Comparison of ENCODE assay signal across 1 worm cellular context in genomic region chrV:10273837-10274236, ce11.
A peak's percentile ranks its signal among the peaks of the same experiment; 100 is the strongest.
TF ChIP-seq lines count a peak whose summit lies in the region.

No protein-coding gene starts in this region.

TF ChIP-seq in whole organism, L1 larva, 84 proteins besides CTCF, POLR2A, EP300 and RAD21 (continued from another document):
- TF ChIP-seq nhr-12 (tag; optimal IDR thresholded peaks at IDR 0.05; lab: Kevin White, UChicago) (no peak), tbx-2 (tag; optimal IDR thresholded peaks at IDR 0.05; lab: Kevin White, UChicago) (peak; percentile 59), blmp-1 (tag; optimal IDR thresholded peaks at IDR 0.05; lab: Kevin White, UChicago) (no peak), C16A3.4 (tag; optimal IDR thresholded peaks at IDR 0.05; lab: Kevin White, UChicago) (no peak), nhr-71 (tag; optimal IDR thresholded peaks at IDR 0.05; lab: Kevin White, UChicago) (peak; percentile 56), hlh-17 (GFP tag; optimal IDR thresholded peaks at IDR 0.05; lab: Kevin White, UChicago; ENCODE audit: borderline replicate concordance) (no peak)
